Worm (Caenorhabditis elegans) whole organism, dauer: ENCODE results near the gene F09E5.12.

Experiments used
- unc-62 ChIP-seq: sonication (generic microtip); optimal IDR thresholded peaks from 2 replicates; lab custom pipeline; 2017; ENCODE audit warnings: missing biosample characterization, missing genetic modification reagents, missing genetic modification characterization

Gene F09E5.12

DNA sequence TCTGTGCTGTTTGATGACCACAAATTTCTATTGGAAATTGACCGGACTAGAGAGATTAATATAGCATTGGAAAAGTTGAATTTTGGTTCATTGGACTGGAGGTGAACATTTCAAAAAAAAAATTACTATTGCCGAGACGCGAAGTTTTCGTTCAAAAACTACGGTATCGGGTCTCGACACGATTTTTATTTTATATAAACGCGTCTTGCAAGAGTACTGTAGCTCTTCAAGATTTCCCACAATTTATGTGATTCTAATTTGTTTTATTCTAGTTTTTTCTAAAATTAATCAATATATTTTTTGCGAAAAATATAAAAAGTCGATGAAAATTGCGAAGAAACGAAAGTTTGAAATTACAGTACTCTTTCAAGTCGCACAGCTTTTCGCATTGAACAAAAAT is at the start of gene F09E5.12:
TSS of gene F09E5.12 (minus strand) at position 101 of the 400 bp plus-strand sequence.
- no peak for TF ChIP-seq unc-62

DNA sequence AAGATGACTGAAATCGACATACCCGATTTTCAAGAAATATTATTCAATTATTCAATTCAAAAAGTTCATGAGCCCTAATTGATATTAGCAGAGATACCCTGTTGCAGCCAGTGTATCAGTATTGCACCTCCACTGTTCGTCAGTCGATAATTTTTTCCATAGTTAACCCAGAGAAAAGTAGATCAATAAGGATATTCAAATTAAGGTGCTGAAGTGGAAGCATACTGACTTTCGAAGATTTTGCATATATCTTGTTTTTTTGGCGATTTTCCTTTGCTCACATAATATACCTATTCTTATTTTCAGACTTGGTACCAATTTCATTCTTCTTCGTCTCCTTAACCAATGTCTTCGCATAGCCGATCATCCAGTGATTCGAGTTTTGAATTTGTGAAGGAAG is 48.4 kb upstream of the F09E5.12 start, which contains the start of gene EEED8.15:
TSS of gene EEED8.15 (plus strand) at position 301 of the 400 bp plus-strand sequence.
- TF ChIP-seq unc-62: no peak

DNA sequence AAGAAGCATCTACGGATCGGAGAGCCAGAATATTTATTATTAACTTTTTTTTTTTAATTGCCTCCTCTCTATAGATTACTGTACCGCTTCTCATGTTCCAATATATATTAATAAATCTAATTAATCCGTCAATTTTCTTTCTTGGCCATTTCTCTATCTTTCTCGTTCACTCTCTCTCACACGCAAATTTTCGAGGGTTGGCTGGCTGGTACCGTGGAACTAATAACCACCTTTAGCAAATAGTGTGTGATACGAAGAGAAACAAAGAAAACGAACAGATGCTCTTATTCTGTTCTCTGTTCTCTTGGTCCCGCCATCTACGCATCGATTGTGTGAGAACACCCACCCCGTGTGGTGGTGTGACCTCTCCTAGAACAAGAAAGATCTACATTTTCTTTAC is 47.8 kb upstream of the F09E5.12 start:
- no peak for TF ChIP-seq unc-62

DNA sequence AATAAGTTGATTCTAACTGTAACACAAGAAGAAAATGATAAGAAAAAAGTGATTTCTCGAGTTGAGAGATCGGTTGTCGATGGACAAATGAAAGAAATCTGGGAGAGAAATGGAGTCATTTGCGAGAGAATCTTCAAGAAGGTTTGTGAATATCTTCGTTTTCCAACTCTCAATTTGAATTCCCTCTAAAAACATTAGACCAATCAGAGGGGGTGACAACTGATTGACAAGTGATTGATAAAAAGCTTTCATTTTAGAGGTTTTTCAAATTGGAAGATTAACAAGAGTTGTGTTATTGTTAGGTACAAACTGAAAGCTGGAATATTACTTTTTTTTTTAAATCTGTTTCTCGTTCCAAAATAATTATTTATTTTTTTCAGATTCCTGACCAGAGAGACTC is 47.4 kb upstream of the F09E5.12 start:
- no peak for TF ChIP-seq unc-62

DNA sequence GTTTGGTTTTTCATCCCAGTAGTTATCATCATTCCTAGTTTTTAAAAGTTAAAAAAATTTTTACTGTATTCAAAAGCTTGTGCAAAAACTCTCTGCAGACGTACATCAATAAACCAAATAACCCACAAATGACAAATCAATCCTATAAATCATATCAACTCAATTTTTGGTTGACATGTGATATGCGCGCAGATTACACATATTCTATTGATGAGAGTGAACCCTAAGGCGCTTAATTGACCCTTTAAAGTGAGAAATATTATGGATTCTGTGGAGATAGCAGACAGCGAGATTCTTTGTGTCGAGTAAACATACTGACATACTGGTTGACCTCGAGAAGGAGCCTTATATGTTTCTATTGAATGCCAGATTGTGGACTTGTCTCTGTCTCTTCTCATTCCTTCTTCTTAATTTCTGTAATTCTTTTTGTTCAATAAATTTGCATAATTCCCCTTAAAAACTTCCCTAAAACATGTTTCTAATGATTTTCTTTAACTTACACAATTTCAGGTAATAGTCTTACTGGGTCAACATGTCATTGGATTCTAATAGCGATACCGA is 45.7 kb upstream of the F09E5.12 start, which contains the start of gene EEED8.2:
TSS of gene EEED8.2 (plus strand) at position 511 of the 561 bp plus-strand sequence.
- no peak for TF ChIP-seq unc-62

DNA sequence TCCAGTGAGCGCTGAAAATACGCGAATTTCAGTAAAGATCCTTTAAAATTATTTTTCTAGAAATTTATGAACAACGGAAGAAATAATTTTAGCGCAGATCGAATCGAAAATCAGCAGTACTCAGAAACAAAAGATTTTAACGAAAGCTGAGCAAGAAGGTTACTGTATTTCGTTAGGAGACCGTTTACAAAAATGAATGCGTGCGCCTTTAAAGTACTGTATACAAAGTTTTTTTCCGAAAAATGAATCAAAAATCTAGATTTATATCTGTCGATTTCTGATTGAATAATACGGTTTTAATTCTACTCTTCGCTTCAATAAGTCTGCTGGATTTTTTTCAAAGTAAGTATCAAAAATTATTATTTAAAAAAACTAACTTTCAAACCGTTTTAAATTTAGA is 43.5 kb upstream of the F09E5.12 start, which contains the start of the genes EEED8.14 and EEED8.3:
TSS of gene EEED8.14 (minus strand) at position 13 of the 400 bp plus-strand sequence.
TSS of gene EEED8.3 (plus strand) at position 237 of the 400 bp plus-strand sequence.
- TF ChIP-seq unc-62: no peak

DNA sequence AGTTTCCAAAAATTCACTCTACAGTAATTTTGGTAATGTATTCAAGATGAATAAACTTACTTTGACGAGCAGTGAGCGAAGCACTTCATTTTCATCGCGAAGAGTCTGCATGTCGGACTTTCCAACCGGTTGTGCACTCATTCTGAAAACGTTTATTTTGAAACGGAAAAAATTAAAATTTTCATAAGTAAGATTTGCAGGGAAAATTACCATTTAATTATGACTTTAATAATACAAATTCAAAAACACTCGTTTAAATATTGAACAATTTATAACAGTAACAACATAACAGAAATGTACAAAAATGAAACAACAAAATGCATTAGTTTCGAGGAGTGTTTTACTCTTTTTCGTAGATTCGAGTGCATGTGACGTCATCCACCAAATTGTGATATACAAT is 41.9 kb upstream of the F09E5.12 start, which contains the start of the genes EEED8.13 and EEED8.18:
TSS of gene EEED8.13 (minus strand) at position 101 of the 400 bp plus-strand sequence.
TSS of gene EEED8.18 (minus strand) at position 144 of the 400 bp plus-strand sequence.
- TF ChIP-seq unc-62: no peak

DNA sequence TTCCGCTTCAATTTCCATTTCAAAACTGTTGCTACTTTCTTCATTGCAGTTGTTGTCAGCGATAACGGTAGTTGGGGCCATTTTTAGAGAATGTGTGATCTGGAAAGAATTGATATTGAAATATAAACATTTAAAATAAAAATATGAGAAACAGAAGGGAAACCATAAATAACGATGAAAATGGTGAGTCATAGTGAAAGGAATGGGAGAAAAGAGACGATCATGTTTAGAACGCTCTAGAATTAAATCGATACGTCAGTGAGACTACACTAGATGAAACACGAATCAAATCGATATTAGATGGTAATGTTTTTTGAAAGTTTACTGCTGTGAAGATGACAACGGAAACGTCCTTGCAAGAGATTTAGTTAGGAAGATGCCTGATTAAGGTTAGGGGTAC is 38.4 kb upstream of the F09E5.12 start, which contains the start of the genes EEED8.12 and EEED8.4:
TSS of gene EEED8.12 (minus strand) at position 101 of the 400 bp plus-strand sequence.
TSS of gene EEED8.4 (plus strand) at position 396 of the 400 bp plus-strand sequence.
- TF ChIP-seq unc-62: no peak

DNA sequence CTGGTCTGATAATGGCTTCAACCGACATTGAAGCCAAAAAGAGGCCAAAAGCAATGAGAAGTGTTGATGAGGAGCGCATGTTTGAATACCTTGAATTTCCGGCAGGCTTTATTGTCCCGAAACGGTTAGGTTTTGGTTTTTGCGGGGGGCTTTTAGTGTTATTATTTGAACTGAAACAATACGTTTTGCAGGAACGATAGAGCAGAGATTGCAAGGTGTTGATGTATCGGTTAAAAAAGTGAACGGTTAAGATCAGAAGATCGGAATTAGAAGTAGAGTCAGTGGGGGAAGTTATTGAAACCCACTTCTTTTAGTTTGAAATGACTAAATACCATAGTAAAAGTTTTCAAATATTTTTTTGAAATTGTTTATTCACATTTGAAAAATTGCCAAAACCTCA is 37.0 kb upstream of the F09E5.12 start, which contains the start of gene clec-141:
TSS of gene clec-141 (minus strand) at position 101 of the 400 bp plus-strand sequence.
- no peak for TF ChIP-seq unc-62

DNA sequence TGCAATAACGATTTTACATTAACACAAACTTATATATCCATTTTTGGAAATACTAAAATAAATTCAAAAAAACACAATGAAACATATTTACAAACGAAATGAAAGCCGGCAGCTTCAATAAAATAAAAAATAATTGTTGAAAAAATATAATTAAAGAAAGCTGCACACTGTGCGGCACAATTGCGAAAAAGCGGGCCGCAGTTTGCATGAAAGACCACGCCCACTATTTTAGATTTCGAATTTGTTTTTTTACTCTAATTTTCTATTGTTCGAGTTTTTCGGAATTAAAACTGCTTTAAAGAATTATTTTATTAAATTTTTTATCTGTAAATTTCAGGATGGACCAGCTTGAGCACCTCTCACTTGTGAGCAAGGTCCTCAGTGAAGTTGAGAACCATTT is 28.7 kb upstream of the F09E5.12 start, which contains the start of gene mog-5:
TSS of gene mog-5 (plus strand) at position 338 of the 400 bp plus-strand sequence.
- no peak for TF ChIP-seq unc-62

DNA sequence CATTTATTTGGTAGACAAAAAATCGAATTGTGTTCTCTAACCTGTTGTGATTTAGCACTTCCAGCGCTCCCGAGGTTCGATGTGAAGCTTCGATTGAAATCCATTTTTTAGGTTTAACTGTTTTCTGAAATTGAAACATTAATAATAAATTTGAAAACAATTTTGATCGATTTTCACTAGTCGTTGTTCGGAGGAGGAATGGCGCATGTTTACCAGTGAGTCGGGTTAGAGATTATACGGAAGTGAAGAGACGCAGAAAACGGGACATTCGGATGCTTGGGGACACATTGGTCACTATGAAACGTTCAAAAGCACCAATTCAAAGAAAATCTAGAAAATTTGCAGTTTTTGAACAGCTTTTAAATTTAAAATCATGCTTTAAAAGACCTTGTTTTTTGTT is 28.2 kb upstream of the F09E5.12 start, which contains the start of gene fbxl-3:
TSS of gene fbxl-3 (minus strand) at position 124 of the 400 bp plus-strand sequence.
- TF ChIP-seq unc-62: no peak

DNA sequence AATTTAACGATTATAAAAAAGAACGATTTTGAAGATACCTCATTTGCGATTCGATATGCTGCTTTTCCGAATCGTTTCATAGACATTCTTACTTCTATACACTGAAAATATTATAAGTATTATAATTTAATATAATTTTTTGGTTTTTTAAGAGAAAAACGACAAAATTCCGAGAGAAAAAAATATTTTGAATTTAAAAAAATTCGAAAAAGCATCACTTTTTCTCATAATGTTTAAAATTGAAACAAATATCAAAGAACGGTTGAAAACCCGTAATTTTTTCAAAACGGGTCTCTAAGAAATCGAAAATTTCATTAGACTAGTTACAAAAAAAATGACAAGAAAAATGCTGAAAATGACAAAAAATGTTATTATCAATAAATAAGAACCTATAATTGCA is 25.1 kb upstream of the F09E5.12 start, which contains the start of gene pink-1:
TSS of gene pink-1 (minus strand) at position 101 of the 400 bp plus-strand sequence.
- no peak for TF ChIP-seq unc-62

DNA sequence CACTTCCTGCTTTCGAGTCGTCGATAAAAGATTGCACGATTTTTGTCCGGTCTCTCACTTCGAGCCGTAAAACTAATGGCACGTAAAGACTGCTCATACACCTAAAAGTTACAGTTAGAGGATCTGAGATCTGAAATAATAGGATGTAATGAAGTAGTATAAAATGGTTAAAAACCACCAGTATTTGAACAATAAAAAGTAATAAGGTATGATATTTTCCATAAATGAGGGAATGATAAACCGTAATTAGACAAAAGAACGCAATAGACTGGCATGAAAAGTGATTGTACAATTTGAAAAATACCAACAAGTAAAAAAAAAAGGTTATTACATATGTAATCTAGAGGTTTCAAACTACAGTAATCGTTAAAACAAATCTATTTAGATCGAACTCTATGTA is 22.5 kb upstream of the F09E5.12 start, which contains the start of gene brap-2:
TSS of gene brap-2 (minus strand) at position 101 of the 400 bp plus-strand sequence.
- no peak for TF ChIP-seq unc-62

DNA sequence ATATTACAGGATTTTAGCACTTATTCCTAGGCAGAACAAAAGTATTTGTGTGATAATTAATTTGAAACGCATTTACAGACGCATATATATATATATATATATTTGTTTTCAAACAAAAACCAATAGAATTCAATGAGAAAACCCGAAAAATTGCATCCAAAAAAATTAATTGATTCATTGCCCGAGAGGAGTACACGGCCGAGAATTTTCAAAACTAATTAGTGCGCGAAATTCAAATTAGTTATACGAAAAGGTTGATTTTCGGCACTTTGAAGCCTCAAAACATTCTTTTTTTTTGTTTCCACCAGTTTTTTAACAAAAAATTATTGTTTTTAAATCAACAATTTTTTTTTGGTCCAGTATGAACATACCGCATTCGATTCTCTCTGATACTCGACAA is 20.9 kb upstream of the F09E5.12 start:
- TF ChIP-seq unc-62: no peak

DNA sequence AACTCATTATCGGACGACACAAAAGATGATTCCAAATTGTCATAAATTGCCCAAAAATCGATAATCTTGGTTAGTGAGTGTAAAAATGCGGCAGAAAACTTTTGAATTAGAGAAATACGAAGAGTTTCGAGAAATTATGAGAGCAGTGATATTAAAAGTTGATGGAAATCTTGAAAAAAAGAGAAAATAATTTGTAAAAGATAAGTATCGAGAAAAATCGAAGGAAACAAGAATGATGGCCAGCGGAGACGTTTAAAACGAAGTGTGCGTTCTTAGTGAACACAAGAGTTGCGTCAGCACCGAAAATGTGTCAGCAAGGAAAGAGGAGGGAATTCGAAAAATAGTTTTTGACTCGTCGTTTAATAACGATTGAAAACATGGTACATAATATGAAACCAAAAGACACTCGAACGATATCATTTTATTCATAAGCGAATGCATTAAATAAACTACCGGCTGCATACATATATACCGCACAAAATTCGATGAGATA is 19.3 kb upstream of the F09E5.12 start, which contains the start of gene ndx-6:
TSS of gene ndx-6 (minus strand) at position 51 of the 493 bp plus-strand sequence.
- TF ChIP-seq unc-62: no peak

DNA sequence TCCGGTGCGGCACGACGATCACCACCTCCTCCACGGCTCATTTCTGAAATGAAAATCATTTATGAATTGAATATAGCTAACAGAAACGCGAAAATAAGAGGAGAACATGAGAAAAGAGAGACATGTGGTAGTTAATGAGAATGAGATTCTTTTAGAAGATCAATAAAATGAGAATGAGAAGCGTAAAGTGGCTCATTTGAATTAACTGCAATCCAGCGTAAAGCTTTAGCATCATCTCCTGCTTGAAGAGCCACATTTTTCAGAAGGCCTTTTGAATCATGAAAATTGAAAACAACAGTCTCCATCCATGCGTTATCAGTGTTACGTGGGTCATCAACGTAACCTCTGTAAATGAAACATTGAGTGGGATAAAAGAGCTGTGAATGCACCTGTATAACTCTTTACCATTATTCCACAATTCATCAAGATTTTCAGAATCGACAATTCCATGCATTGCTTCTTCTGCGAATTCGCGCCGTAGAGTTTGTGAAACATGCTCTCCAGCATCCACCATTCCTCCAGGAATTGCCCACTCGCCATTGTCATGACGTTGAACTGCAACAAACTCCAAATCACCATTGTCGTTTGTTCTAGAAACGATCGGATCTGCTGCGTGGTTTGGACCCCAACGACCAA is 18.4 kb upstream of the F09E5.12 start, which contains the start of gene rsp-4:
TSS of gene rsp-4 (minus strand) at position 51 of the 636 bp plus-strand sequence.
- TF ChIP-seq unc-62: no peak

DNA sequence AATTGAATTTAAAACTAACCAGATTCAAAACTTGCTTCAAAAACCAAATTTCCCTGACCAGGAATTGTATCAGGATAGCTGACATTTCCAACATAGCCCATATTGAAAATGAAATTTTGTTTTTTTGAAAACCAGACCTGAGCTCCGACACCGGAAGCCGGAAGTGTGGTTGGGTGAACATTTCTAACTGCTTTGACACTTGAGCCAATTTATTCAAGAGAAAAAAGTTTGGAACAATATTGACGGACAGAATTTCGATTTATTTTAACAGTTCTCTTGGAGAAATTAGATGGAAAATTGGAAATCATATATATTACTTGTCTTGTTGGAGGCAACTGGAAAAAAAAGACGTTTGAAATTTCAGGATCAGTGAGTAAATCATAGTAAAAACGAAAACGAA is 16.7 kb upstream of the F09E5.12 start, which contains the start of gene ccpp-6:
TSS of gene ccpp-6 (minus strand) at position 101 of the 400 bp plus-strand sequence.
- TF ChIP-seq unc-62: no peak
